Fruit fly (Drosophila melanogaster) whole organism, wandering third instar larva: ENCODE measurements around the gene MtnD.

Source experiments
- Abd-B ChIP-seq: fragments of >200 bp; optimal IDR thresholded peaks from 2 replicates; lab custom pipeline; 2017; ENCODE audit warnings: missing biosample characterization, missing genetic modification characterization
- CG32264 ChIP-seq: fragments of 200-800 bp; sonication (Bioruptor generic); optimal IDR thresholded peaks from 2 replicates; lab custom pipeline; 2016; ENCODE audit warnings: missing biosample characterization, missing genetic modification characterization
- CG9705 ChIP-seq: fragments of 200-800 bp; sonication (Bioruptor generic); optimal IDR thresholded peaks from 2 replicates; lab custom pipeline; 2018; ENCODE audit warnings: missing biosample characterization, mild to moderate bottlenecking, missing genetic modification characterization
- CrebA ChIP-seq: fragments of 200-800 bp; sonication (Bioruptor generic); optimal IDR thresholded peaks from 2 replicates; lab custom pipeline; 2016; ENCODE audit warnings: missing biosample characterization, mild to moderate bottlenecking, missing genetic modification characterization, borderline replicate concordance
- Dfd ChIP-seq: fragments of >200 bp; optimal IDR thresholded peaks from 2 replicates; lab custom pipeline; 2017; ENCODE audit warnings: missing biosample characterization, missing genetic modification characterization
- Dif ChIP-seq: fragments of 200-275, 200-300 bp; sonication (Bioruptor generic); optimal IDR thresholded peaks from 2 replicates; lab custom pipeline; 2018; ENCODE audit warnings: missing biosample characterization, missing genetic modification characterization; ENCODE audit not compliant: partially characterized antibody
- GATAd ChIP-seq: sonication (Bioruptor generic); optimal IDR thresholded peaks from 2 replicates; lab custom pipeline; 2016; ENCODE audit warnings: missing biosample characterization, missing genetic modification characterization
- HLH106 ChIP-seq: fragments of 200-800 bp; optimal IDR thresholded peaks from 3 replicates; lab custom pipeline; 2019; ENCODE audit warnings: missing biosample characterization, mild to moderate bottlenecking, missing genetic modification characterization, moderate library complexity
- Hnf4 ChIP-seq: fragments of 200-800 bp; sonication (Bioruptor generic); optimal IDR thresholded peaks from 2 replicates; lab custom pipeline; 2016; ENCODE audit warnings: missing biosample characterization, mild to moderate bottlenecking, missing genetic modification characterization
- Hr78 ChIP-seq: fragments of >200 bp; optimal IDR thresholded peaks from 2 replicates; lab custom pipeline; 2017; ENCODE audit warnings: missing biosample characterization, missing genetic modification characterization
- Hr83 ChIP-seq: fragments of 200-300 bp; sonication (Bioruptor generic); optimal IDR thresholded peaks from 2 replicates; lab custom pipeline; 2016; ENCODE audit warnings: missing biosample characterization, mild to moderate bottlenecking, missing genetic modification characterization, moderate library complexity; ENCODE audit not compliant: poor library complexity, severe bottlenecking
- Jra ChIP-seq: sonication (Bioruptor generic); optimal IDR thresholded peaks from 2 replicates; lab custom pipeline; 2016; ENCODE audit warnings: missing biosample characterization, missing genetic modification characterization
- Mio ChIP-seq: sonication (Bioruptor generic); optimal IDR thresholded peaks from 2 replicates; lab custom pipeline; 2016; ENCODE audit warnings: missing biosample characterization, missing genetic modification characterization
- Myc ChIP-seq: fragments of >200 bp; optimal IDR thresholded peaks from 2 replicates; lab custom pipeline; 2017
- N ChIP-seq: fragments of >200 bp; optimal IDR thresholded peaks from 2 replicates; lab custom pipeline; 2018; ENCODE audit warnings: missing biosample characterization, missing external identifiers, missing genetic modification characterization
- OdsH ChIP-seq: fragments of 200-800 bp; sonication (Bioruptor generic); optimal IDR thresholded peaks from 2 replicates; lab custom pipeline; 2016; ENCODE audit warnings: missing biosample characterization, mild to moderate bottlenecking, missing genetic modification characterization
- Rel ChIP-seq, 2 experiments: fragments of 200-800 bp; sonication (Bioruptor generic) in 1 of 2; optimal IDR thresholded peaks; 2 replicates in 1 of 2; 3 replicates in 1 of 2; lab custom pipeline; 2016 to 2019; ENCODE audit warnings: mild to moderate bottlenecking in 2 of 2, missing biosample characterization in 2 of 2, missing genetic modification characterization in 2 of 2, moderate library complexity in 1 of 2
- Sp1 ChIP-seq: fragments of 200-800 bp; sonication (Bioruptor generic); optimal IDR thresholded peaks from 3 replicates; lab custom pipeline; 2019; ENCODE audit warnings: missing biosample characterization, mild to moderate bottlenecking, missing genetic modification characterization, moderate library complexity
- Vsx2 ChIP-seq: fragments of 200-300, 225-300 bp; sonication (Bioruptor generic); optimal IDR thresholded peaks from 2 replicates; lab custom pipeline; 2018; ENCODE audit warnings: missing biosample characterization, missing genetic modification characterization; ENCODE audit not compliant: partially characterized antibody
- br ChIP-seq: fragments of 200-800 bp; sonication (Bioruptor generic); optimal IDR thresholded peaks from 2 replicates; lab custom pipeline; 2016; ENCODE audit warnings: missing biosample characterization, missing genetic modification characterization
- brk ChIP-seq: fragments of 200-800 bp; sonication (Bioruptor generic); optimal IDR thresholded peaks from 2 replicates; lab custom pipeline; 2016; ENCODE audit warnings: missing biosample characterization, mild to moderate bottlenecking, missing genetic modification characterization
- dl ChIP-seq, 2 experiments: fragments of 175-275, 200-275 bp in 1 of 2; fragments of 200-275 bp in 1 of 2; sonication (Bioruptor generic); optimal IDR thresholded peaks; lab custom pipeline; 2018; ENCODE audit warnings: mild to moderate bottlenecking in 2 of 2, missing biosample characterization in 2 of 2, missing genetic modification characterization in 2 of 2, moderate library complexity in 2 of 2; ENCODE audit not compliant: partially characterized antibody in 2 of 2, insufficient read depth in 1 of 2
- dmrt93B ChIP-seq: fragments of 200-800 bp; sonication (Bioruptor generic); optimal IDR thresholded peaks from 2 replicates; lab custom pipeline; 2018; ENCODE audit warnings: missing biosample characterization, mild to moderate bottlenecking, missing genetic modification characterization
- dsf ChIP-seq: sonication (Bioruptor generic); optimal IDR thresholded peaks from 2 replicates; lab custom pipeline; 2016; ENCODE audit warnings: missing biosample characterization, missing genetic modification characterization, borderline replicate concordance
- ey ChIP-seq: fragments of 200-800 bp; sonication (Bioruptor generic); optimal IDR thresholded peaks from 2 replicates; lab custom pipeline; 2016; ENCODE audit warnings: missing biosample characterization, missing genetic modification characterization
- foxo ChIP-seq, 2 experiments: fragments of 200-800 bp; sonication (Bioruptor generic); optimal IDR thresholded peaks; 2 replicates in 1 of 2; 3 replicates in 1 of 2; lab custom pipeline; 2016 to 2017; ENCODE audit warnings: missing biosample characterization in 2 of 2, missing genetic modification characterization in 2 of 2
- fru ChIP-seq: fragments of 200-800 bp; sonication (Bioruptor generic); optimal IDR thresholded peaks from 3 replicates; lab custom pipeline; 2016; ENCODE audit warnings: missing biosample characterization, mild to moderate bottlenecking, missing genetic modification characterization
- h ChIP-seq: fragments of 200-800 bp; sonication (Bioruptor generic); optimal IDR thresholded peaks from 3 replicates; lab custom pipeline; 2016; ENCODE audit warnings: missing biosample characterization, mild to moderate bottlenecking, missing genetic modification characterization
- jim ChIP-seq: fragments of 175-275, 200-325 bp; sonication (Bioruptor generic); optimal IDR thresholded peaks from 2 replicates; lab custom pipeline; 2016; ENCODE audit warnings: missing biosample characterization, mild to moderate bottlenecking, missing genetic modification characterization
- lola ChIP-seq: fragments of >200 bp; optimal IDR thresholded peaks from 2 replicates; lab custom pipeline; 2017; ENCODE audit warnings: missing biosample characterization, missing genetic modification characterization
- pan ChIP-seq: fragments of >200 bp; optimal IDR thresholded peaks from 2 replicates; lab custom pipeline; 2017
- psq ChIP-seq: fragments of 200-800 bp; sonication (Bioruptor generic); optimal IDR thresholded peaks from 3 replicates; lab custom pipeline; 2017; ENCODE audit warnings: missing biosample characterization, mild to moderate bottlenecking, missing genetic modification characterization, moderate library complexity
- rgr ChIP-seq: fragments of 200-800 bp; sonication (Bioruptor generic); optimal IDR thresholded peaks from 3 replicates; lab custom pipeline; 2016; ENCODE audit warnings: missing biosample characterization, mild to moderate bottlenecking, missing genetic modification characterization
- sage ChIP-seq: fragments of 200-800 bp; sonication (Bioruptor generic); optimal IDR thresholded peaks from 2 replicates; lab custom pipeline; 2016; ENCODE audit warnings: missing biosample characterization, mild to moderate bottlenecking, missing genetic modification characterization
- sv ChIP-seq: fragments of 200-800 bp; sonication (Bioruptor generic); optimal IDR thresholded peaks from 3 replicates; lab custom pipeline; 2016; ENCODE audit warnings: missing biosample characterization, missing genetic modification characterization
- tai ChIP-seq: sonication (Bioruptor generic); optimal IDR thresholded peaks from 2 replicates; lab custom pipeline; 2016; ENCODE audit warnings: missing biosample characterization, missing genetic modification characterization
- usp ChIP-seq: fragments of >200 bp; optimal IDR thresholded peaks from 2 replicates; lab custom pipeline; 2017; ENCODE audit warnings: missing biosample characterization, missing genetic modification characterization
- woc ChIP-seq: sonication (Bioruptor generic); optimal IDR thresholded peaks from 2 replicates; lab custom pipeline; 2016; ENCODE audit warnings: missing biosample characterization, mild to moderate bottlenecking, missing genetic modification characterization

Gene MtnD

dm6 chr3R:20549855-20550603 is 15.3 kb downstream of the MtnD start (continued):
- no peak for TF ChIP-seq Abd-B (GFP tag; lab: Kevin White, UChicago)

- no peak for TF ChIP-seq sage (GFP tag; lab: Kevin White, UChicago)
- TF ChIP-seq Myc (lab: Kevin White, UChicago) = no peak
- peak in 1 of 2 experiments; percentile 27 for TF ChIP-seq foxo (GFP tag; optimal IDR thresholded peaks at IDR 0.05; lab: Kevin White, UChicago)
- TF ChIP-seq psq = no peak
- no peak for TF ChIP-seq Rel (GFP tag; optimal IDR thresholded peaks at IDR 0.05; lab: Kevin White, UChicago)
- no peak for TF ChIP-seq Rel (tag; optimal IDR thresholded peaks at IDR 0.05; lab: Kevin White, UChicago)
- peak; percentile 37 for TF ChIP-seq Dif (GFP tag; lab: Kevin White, UChicago)
- no peak for TF ChIP-seq Hr78 (GFP tag; lab: Kevin White, UChicago)
- peak; percentile 50 for TF ChIP-seq CG32264
- TF ChIP-seq HLH106 (tag; lab: Kevin White, UChicago) = no peak
- peak; percentile 47 for TF ChIP-seq tai (GFP tag; lab: Kevin White, UChicago)
- TF ChIP-seq N (GFP tag; lab: Kevin White, UChicago) = peak; percentile 19
- TF ChIP-seq Sp1 (GFP tag; lab: Kevin White, UChicago) = peak; percentile 25
- TF ChIP-seq Mio = peak; percentile 23
- no peak for TF ChIP-seq dmrt93B (GFP tag; lab: Kevin White, UChicago)
- peak; percentile 23 for TF ChIP-seq OdsH (GFP tag; lab: Kevin White, UChicago)
- TF ChIP-seq Abd-B (GFP tag; lab: Kevin White, UChicago) = no peak
- TF ChIP-seq jim (GFP tag; lab: Kevin White, UChicago) = peak; percentile 55
- TF ChIP-seq Hr83 (GFP tag; lab: Kevin White, UChicago) = peak; percentile 97
- TF ChIP-seq Dfd (GFP tag; lab: Kevin White, UChicago) = no peak
- TF ChIP-seq Hnf4 (GFP tag; lab: Kevin White, UChicago) = peak; percentile 14
- peak; percentile 1 for TF ChIP-seq br
- no peak for TF ChIP-seq usp (GFP tag; lab: Kevin White, UChicago)
- TF ChIP-seq Jra = no peak
- TF ChIP-seq ey (GFP tag; lab: Kevin White, UChicago) = no peak
- no peak for TF ChIP-seq CG9705 (GFP tag; lab: Kevin White, UChicago)
- no peak for TF ChIP-seq GATAd (GFP tag; lab: Kevin White, UChicago)
- peak; percentile 78 for TF ChIP-seq h (GFP tag; lab: Kevin White, UChicago)
- TF ChIP-seq sv (GFP tag; lab: Kevin White, UChicago) = no peak
- no peak for TF ChIP-seq brk (GFP tag; lab: Kevin White, UChicago)
- TF ChIP-seq woc (GFP tag; lab: Kevin White, UChicago) = peak; percentile 52
- TF ChIP-seq pan (lab: Kevin White, UChicago) = no peak
- TF ChIP-seq Vsx2 = no peak
- no peak for TF ChIP-seq lola (GFP tag; lab: Kevin White, UChicago)
- TF ChIP-seq dl (GFP tag; optimal IDR thresholded peaks at IDR 0.05; lab: Kevin White, UChicago; ENCODE audit: insufficient read depth in 1 of 2, partially characterized antibody in 2 of 2) = peak in 1 of 2 experiments; percentile 8
- no peak for TF ChIP-seq CrebA (GFP tag; lab: Kevin White, UChicago)
- no peak for TF ChIP-seq dsf (GFP tag; lab: Kevin White, UChicago)
- TF ChIP-seq fru (GFP tag; lab: Kevin White, UChicago) = no peak
- peak; percentile 40 for TF ChIP-seq rgr (GFP tag; lab: Kevin White, UChicago)
Measured at dm6 chr3R:20550632-20551486, 16.1 kb downstream of the MtnD start.
